Worm (Caenorhabditis elegans) whole organism, L4/young adult: ENCODE results near the gene Y15E3A.3.

Experiments used
- W03F9.2 ChIP-seq: fragments of 150-350 bp; optimal IDR thresholded peaks from 2 replicates; lab custom pipeline; 2014; ENCODE audit warnings: missing biosample characterization, missing genetic modification characterization
- dao-5 ChIP-seq: sonication (generic microtip); optimal IDR thresholded peaks from 2 replicates; lab custom pipeline; 2016; ENCODE audit warnings: missing genotype, missing genetic modification characterization, moderate library complexity, missing compliant biosample characterization
- him-1 ChIP-seq: sonication (generic microtip); optimal IDR thresholded peaks from 2 replicates; lab custom pipeline; 2016; ENCODE audit warnings: missing genotype, missing genetic modification reagents, missing genetic modification characterization, missing compliant biosample characterization

The Y15E3A.3 gene

ce11 chrX:15325709-15326108 is at the start of gene Y15E3A.3:
Y15E3A.3 (minus strand) TSS chrX:15325809.
- TF ChIP-seq him-1 (tag; lab: Kevin White, UChicago) (no peak), dao-5 (tag; lab: Kevin White, UChicago) (no peak), W03F9.2 (tag; lab: Kevin White, UChicago) (no peak)

ce11 chrX:15375299-15375698 is 49.7 kb upstream of the Y15E3A.3 start:
- TF ChIP-seq W03F9.2 (tag; lab: Kevin White, UChicago) = no peak
- no peak for TF ChIP-seq him-1 (tag; lab: Kevin White, UChicago)
- no peak for TF ChIP-seq dao-5 (tag; lab: Kevin White, UChicago)

DNA sequence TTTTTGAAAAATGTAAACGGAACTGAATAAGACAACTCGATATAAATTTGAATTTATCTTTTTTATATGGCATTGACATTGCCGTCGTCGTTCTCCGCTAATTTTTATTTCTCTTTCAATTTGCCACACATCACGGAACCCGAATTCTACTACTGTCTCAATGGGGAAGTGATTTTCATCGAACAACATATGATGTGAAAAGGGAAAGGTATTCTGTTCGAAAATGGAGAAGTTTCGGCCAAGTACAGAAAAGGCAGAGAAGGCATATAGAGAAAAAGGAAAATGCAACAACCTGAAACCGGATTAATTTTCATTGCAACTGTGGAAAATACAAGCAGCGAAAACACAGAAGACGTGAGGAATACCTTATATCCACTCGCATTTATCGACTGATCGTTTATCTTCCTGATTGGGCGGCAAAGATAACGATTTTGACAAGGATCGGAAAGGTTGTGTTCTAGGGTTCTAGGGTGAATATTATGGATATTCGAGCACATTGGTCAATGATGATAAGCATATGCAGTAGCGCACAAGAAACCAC is 49.1 kb upstream of the Y15E3A.3 start:
- TF ChIP-seq him-1 (tag; lab: Kevin White, UChicago) (no peak), dao-5 (tag; lab: Kevin White, UChicago) (no peak), W03F9.2 (tag; lab: Kevin White, UChicago) (no peak)

DNA sequence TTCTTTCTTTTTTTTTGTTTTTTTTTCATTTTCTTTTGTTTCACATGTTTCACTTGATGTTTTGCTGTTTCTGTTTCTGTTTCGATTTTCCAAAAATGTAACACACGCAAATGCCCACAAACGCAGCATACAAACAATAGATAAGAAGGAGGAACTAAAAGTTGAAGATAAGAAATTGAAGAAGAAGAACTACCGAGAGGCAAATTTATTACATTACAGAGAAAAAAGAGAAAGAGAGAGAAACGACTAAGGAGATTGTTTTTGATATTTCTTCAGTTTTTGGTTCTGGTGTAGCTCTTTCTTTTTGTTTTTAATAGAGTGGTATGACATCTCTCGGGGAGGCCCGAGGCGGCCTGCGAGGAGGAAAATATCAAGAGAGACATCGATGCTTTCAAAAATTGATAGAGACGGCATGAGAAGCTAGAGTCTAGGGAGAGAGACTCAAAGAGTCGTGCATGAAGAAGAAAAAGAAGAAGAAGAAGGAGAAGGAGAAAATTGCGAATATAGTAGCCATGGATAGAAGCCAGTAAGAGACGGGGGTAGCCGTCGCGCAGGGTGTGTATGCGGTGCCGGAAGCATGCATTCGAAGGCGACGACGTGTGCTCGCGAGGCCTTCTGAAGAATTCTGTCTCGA is 47.9 kb upstream of the Y15E3A.3 start:
- no peak for TF ChIP-seq dao-5 (tag; lab: Kevin White, UChicago)
- TF ChIP-seq him-1 (tag; lab: Kevin White, UChicago) = peak; percentile 44
- peak; percentile 44 for TF ChIP-seq W03F9.2 (tag; lab: Kevin White, UChicago)

DNA sequence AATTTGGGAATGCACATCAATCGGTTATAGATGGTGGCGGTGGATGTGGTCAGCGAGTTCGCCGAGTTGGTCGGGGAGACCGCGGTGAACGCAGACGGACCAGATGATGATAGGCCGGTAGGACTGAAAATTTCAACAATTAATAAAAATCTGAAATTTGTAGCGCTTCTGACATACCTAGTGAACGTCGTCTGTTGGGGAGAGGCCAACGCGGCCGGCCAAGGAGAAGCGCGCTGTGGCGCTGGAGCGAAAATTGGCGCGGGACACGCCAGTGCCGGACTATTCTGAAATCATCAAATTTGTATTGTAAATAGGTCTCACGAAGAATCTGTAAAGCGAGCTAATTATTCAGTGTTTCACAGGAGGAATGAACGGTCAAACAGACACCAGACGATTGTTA is 47.2 kb upstream of the Y15E3A.3 start:
- TF ChIP-seq him-1 (tag; lab: Kevin White, UChicago) (no peak), dao-5 (tag; lab: Kevin White, UChicago) (no peak), W03F9.2 (tag; lab: Kevin White, UChicago) (no peak)

DNA sequence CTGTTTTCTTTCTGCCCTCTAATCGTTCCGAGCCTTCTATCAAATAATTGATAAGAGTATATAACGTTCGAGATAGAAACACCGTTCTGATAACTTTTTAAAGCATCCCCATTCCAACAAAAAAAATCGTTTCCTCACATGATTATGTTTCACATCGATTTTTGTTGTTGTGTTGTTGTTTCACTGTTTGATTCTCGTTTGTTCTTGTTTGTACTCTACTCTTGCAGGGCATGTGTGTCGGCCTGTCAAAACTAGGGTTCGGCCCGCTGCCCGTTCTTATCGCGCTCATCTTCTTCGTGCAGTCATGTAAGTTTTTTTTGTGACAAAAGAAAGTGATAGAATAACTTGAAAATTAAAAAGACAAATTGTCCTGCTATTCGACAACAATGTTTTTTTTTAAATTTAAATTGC is 40.2 kb upstream of the Y15E3A.3 start, which contains the start of gene C33A11.2:
Gene C33A11.2, plus strand, starts transcription at position 226 of the 411 bp plus-strand sequence.
- no peak for TF ChIP-seq dao-5 (tag; lab: Kevin White, UChicago)
- no peak for TF ChIP-seq him-1 (tag; lab: Kevin White, UChicago)
- no peak for TF ChIP-seq W03F9.2 (tag; lab: Kevin White, UChicago)

ce11 chrX:15365235-15365634 is 39.6 kb upstream of the Y15E3A.3 start:
- TF ChIP-seq dao-5 (tag; lab: Kevin White, UChicago) (no peak), W03F9.2 (tag; lab: Kevin White, UChicago) (peak; percentile 46), him-1 (tag; lab: Kevin White, UChicago) (peak; percentile 78)

DNA sequence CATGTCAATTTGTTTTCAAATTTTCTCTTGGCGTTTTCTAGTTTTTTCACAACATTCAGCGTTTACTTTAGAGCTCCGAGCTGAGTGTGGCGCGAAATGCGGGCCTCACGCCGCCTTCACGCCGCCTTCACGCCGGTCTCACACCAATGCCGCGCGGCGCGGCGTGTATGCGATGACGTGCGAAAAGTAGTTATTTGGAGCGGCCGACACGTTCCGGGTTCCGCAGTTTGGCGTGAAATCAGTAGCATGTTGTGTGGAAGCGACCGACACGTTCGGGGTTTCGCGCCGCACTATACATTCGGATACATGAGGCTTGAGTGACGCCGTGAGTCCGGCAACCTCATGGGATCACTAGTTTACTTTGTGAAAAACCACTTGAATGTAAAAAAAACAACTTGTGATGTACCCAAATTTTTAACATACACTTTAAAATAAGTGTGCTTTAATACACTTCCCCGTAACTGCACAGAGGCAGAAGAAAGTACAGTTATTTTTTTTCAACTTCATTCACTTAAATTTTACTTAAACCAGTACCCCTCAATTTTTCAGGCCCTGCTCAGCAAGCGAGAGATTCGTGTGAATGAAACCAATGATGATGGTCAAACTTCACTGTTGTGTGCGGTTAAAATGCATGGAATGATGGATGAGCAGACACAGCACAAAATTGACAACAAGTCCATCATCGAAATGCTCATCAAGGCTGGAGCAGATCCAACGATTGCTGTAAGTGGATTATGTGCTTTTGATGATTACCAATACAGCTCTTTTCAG is 36.7 kb upstream of the Y15E3A.3 start:
- no peak for TF ChIP-seq W03F9.2 (tag; lab: Kevin White, UChicago)
- no peak for TF ChIP-seq dao-5 (tag; lab: Kevin White, UChicago)
- TF ChIP-seq him-1 (tag; lab: Kevin White, UChicago) = peak; percentile 12

DNA sequence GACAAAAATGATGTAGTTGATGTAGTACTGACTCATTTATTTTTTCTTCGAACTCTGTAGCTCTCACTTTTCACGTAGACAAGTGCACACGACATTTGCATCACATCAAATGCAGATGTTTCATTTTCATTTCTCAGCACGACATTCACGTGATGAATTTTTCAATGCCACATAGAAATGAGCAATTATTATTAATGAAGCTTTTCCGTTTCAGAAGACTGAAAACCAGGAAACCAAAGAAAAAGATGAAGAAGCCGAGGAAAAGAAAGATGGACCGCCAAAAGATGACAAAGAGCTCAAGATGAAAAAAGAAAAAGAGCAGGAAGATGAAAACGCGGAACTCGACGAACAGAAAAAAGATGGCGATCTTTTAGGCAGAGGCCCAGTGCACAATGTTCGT is 30.0 kb upstream of the Y15E3A.3 start:
- TF ChIP-seq dao-5 (tag; lab: Kevin White, UChicago) (no peak), W03F9.2 (tag; lab: Kevin White, UChicago) (no peak), him-1 (tag; lab: Kevin White, UChicago) (no peak)

DNA sequence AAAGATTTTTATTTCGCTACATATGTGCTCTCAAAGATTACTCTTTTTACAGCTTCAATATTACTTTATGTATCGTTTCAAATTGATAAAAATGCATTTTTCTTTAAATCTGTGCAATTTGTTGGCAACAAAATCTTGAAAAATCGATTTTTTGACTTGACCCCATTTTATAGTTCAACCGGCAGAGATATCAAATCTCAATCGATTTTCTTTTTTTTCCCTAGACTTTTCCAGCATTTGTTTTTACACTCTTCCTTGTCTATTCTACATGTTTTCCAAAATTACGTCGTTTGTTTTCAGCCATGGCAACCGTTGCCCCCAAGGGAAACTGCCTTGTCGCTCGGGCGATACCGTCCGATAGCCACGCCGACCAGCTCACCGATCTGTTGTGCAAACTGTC is 29.3 kb upstream of the Y15E3A.3 start, which contains the start of gene nfki-1:
Gene nfki-1, plus strand, starts transcription at position 301 of the 400 bp plus-strand sequence.
- TF ChIP-seq him-1 (tag; lab: Kevin White, UChicago) (no peak), W03F9.2 (tag; lab: Kevin White, UChicago) (no peak)

DNA sequence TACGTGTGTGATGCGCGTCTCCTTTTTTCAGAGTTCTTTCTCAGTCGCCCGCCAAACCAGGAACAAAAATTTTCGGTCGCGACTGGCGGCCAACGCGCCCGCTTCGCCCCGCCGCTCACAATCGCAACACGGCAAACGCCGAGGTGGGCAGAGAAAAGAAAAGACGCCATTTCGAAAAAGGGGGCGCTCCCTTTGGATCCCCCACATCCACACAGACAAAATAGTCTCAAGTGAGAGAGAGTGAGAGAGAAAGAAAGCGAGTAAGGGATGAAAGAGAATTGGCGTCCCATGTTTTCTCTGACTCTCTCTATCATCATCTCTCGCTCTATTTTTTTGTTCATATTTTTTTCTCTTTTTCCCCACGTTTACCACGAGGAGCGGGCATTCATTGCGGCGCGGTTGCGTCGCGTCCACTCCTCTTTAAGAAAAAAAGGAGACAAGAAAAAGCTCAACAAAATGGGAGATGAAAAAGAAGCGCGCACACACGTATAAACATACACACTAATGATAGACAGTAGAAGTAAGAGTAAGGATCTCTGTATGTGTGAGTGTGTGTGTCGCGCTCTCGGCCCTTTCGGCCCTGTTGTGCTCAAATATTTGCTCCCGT is 28.4 kb upstream of the Y15E3A.3 start:
- TF ChIP-seq W03F9.2 (tag; lab: Kevin White, UChicago) (peak; percentile 56), dao-5 (tag; lab: Kevin White, UChicago) (peak; percentile 80), him-1 (tag; lab: Kevin White, UChicago) (peak; percentile 93)

DNA sequence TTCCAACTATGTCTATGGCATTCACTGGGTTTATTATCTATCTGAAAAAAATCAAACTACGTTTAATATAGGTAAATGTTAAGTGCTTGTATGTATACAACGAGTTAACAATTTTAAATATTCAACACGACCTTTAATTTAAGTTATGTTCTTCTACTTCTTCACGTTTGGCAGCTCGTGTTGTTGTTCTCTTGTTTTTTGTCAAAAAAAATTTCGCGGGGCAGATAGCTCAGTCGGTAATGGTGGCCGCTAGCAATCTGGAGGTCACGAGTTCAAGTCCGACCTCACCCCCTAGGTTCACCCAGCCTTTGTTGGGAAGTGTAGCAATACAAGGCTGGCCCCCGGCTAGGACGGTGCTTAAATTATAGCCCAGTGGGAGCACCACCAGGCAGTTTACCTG is 27.3 kb upstream of the Y15E3A.3 start:
- TF ChIP-seq dao-5 (tag; lab: Kevin White, UChicago) (no peak), him-1 (tag; lab: Kevin White, UChicago) (no peak)

DNA sequence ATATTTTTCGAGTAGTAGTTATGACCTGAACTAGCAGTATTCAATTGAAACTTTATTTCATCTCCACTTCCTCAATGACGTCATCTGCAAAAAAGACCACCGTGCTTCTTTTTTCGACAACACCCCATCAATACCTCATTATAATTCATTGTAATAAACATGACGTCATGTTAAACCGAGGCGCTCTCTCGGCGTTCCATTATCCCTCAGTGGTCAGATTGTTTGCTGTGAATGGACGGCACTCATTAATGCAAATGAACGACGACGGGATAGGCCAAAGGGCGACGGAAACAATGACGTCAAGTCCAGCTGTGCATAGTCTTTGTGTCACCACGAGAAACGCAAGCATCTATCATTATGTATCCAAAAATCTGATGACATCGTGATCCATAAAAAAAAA is 22.1 kb upstream of the Y15E3A.3 start:
- TF ChIP-seq dao-5 (tag; lab: Kevin White, UChicago) (no peak), W03F9.2 (tag; lab: Kevin White, UChicago) (no peak), him-1 (tag; lab: Kevin White, UChicago) (no peak)
